Worm (Caenorhabditis elegans): Measurements from ENCODE around the gene txt-13.

ce11 chrII:10533985-10534384 lies 36.4 kb upstream of the txt-13 start:
- TF ChIP-seq snpc-4 (tag; optimal IDR thresholded peaks at IDR 0.05) (no peak), gmeb-1 (tag; optimal IDR thresholded peaks at IDR 0.05) (no peak), blmp-1 (tag; optimal IDR thresholded peaks at IDR 0.05; ENCODE audit: insufficient read depth) (no peak), alr-1 (tag; optimal IDR thresholded peaks at IDR 0.05) (no peak), lin-11 (tag; optimal IDR thresholded peaks at IDR 0.05) (no peak), ceh-16 (tag; optimal IDR thresholded peaks at IDR 0.05) (no peak), mab-5 (tag; optimal IDR thresholded peaks at IDR 0.05) (no peak)

Data from whole organism, L2 larva.